Fruit fly (Drosophila melanogaster) whole organism, embryonic: ENCODE results near the gene CG34296.

Experiments used
- B-H1 ChIP-seq: fragments of 200-800 bp; sonication (Bioruptor generic); IDR thresholded peaks from 3 replicates; pipeline ENCODE4 v1.3.6; 2022; ENCODE audit warnings: missing biosample characterization, missing genetic modification characterization
- CG10209 ChIP-seq: fragments of 200-800 bp; sonication (Bioruptor generic); optimal IDR thresholded peaks from 3 replicates; lab custom pipeline; 2017; ENCODE audit warnings: missing biosample characterization, mild to moderate bottlenecking, missing genetic modification characterization, missing genetic modification reagents
- CG11456 ChIP-seq: fragments of 200-800 bp; sonication (Bioruptor generic); IDR thresholded peaks from 3 replicates; pipeline ENCODE4 v1.3.6; 2022; ENCODE audit warnings: missing biosample characterization, missing genetic modification characterization
- CG1233 ChIP-seq: fragments of 200-800 bp; sonication (Bioruptor generic); optimal IDR thresholded peaks from 4 replicates; lab custom pipeline; 2018; ENCODE audit warnings: missing biosample characterization, mild to moderate bottlenecking, missing genetic modification characterization
- CG15073 ChIP-seq: fragments of 200-800 bp; sonication (Bioruptor generic); optimal IDR thresholded peaks from 2 replicates; lab custom pipeline; 2016; ENCODE audit warnings: missing biosample characterization, missing genetic modification characterization
- CG1603 ChIP-seq: fragments of 200-800 bp; sonication (Bioruptor generic); optimal IDR thresholded peaks from 2 replicates; lab custom pipeline; 2019; ENCODE audit warnings: missing biosample characterization, mild to moderate bottlenecking, missing genetic modification characterization, moderate library complexity
- CG18262 ChIP-seq: fragments of 200-800 bp; optimal IDR thresholded peaks from 3 replicates; lab custom pipeline; 2019; ENCODE audit warnings: missing biosample characterization, mild to moderate bottlenecking, missing genetic modification characterization, moderate library complexity
- CG1832 ChIP-seq: fragments of 200-800 bp; sonication (Bioruptor generic); optimal IDR thresholded peaks from 2 replicates; lab custom pipeline; 2017; ENCODE audit warnings: missing biosample characterization, mild to moderate bottlenecking, missing genetic modification characterization, inconsistent platforms
- CG2116 ChIP-seq: fragments of 200-800 bp; sonication (Bioruptor generic); optimal IDR thresholded peaks from 3 replicates; lab custom pipeline; 2018; ENCODE audit warnings: missing biosample characterization, mild to moderate bottlenecking, missing genetic modification characterization
- CG3847 ChIP-seq: fragments of 200-800 bp; sonication (Bioruptor generic); IDR thresholded peaks from 2 replicates; pipeline ENCODE4 v1.3.6; 2022; ENCODE audit warnings: missing biosample characterization, missing genetic modification characterization
- CG4282 ChIP-seq: fragments of 200-800 bp; sonication (Bioruptor generic); optimal IDR thresholded peaks from 2 replicates; lab custom pipeline; 2016; ENCODE audit warnings: missing biosample characterization, missing genetic modification characterization
- CG4360 ChIP-seq: fragments of 200-800 bp; sonication (Bioruptor generic); IDR thresholded peaks from 2 replicates; pipeline ENCODE4 v1.3.6; 2022; ENCODE audit warnings: missing biosample characterization, missing genetic modification characterization
- CG6654 ChIP-seq: fragments of 200-800 bp; sonication (Bioruptor generic); optimal IDR thresholded peaks from 2 replicates; lab custom pipeline; 2017; ENCODE audit warnings: missing biosample characterization, mild to moderate bottlenecking, missing genetic modification characterization
- CG6689 ChIP-seq: fragments of 200-800 bp; sonication (Bioruptor generic); IDR thresholded peaks from 2 replicates; pipeline ENCODE4 v1.3.6; 2022; ENCODE audit warnings: missing biosample characterization, missing genetic modification characterization
- CG8388 ChIP-seq: fragments of 200-800 bp; sonication (Bioruptor generic); optimal IDR thresholded peaks from 2 replicates; lab custom pipeline; 2019; ENCODE audit warnings: missing biosample characterization, mild to moderate bottlenecking, missing genetic modification characterization, moderate library complexity
- CG9609 ChIP-seq: fragments of 200-800 bp; sonication (Bioruptor generic); optimal IDR thresholded peaks from 3 replicates; lab custom pipeline; 2016; ENCODE audit warnings: missing biosample characterization, missing genetic modification characterization
- Deaf1 ChIP-seq: fragments of 200-800 bp; optimal IDR thresholded peaks from 3 replicates; lab custom pipeline; 2019; ENCODE audit warnings: missing biosample characterization, mild to moderate bottlenecking, missing genetic modification characterization, moderate library complexity
- Dek ChIP-seq: fragments of 200-800 bp; sonication (Bioruptor generic); optimal IDR thresholded peaks from 3 replicates; lab custom pipeline; 2019; ENCODE audit warnings: missing biosample characterization, mild to moderate bottlenecking, missing genetic modification characterization, moderate library complexity
- Elba2 ChIP-seq: fragments of 200-800 bp; sonication (Bioruptor generic); optimal IDR thresholded peaks from 3 replicates; lab custom pipeline; 2016; ENCODE audit warnings: missing biosample characterization, missing genetic modification characterization
- Fer3 ChIP-seq: fragments of 200-800 bp; sonication (Bioruptor generic); optimal IDR thresholded peaks from 2 replicates; lab custom pipeline; 2018; ENCODE audit warnings: missing biosample characterization, mild to moderate bottlenecking, missing genetic modification characterization, moderate library complexity
- HLH4C ChIP-seq: fragments of 200-800 bp; sonication (Bioruptor generic); IDR thresholded peaks from 3 replicates; pipeline ENCODE4 v1.3.6; 2022; ENCODE audit warnings: missing biosample characterization, missing genetic modification characterization; ENCODE audit not compliant: partially characterized antibody
- Lhr ChIP-seq: fragments of 200-800 bp; sonication (Bioruptor generic); optimal IDR thresholded peaks from 3 replicates; lab custom pipeline; 2017; ENCODE audit warnings: mild to moderate bottlenecking, missing biosample characterization, missing genetic modification reagents, missing genetic modification characterization
- NFAT ChIP-seq: fragments of 200-800 bp; sonication (Bioruptor generic); IDR thresholded peaks from 2 replicates; pipeline ENCODE4 v1.3.6; 2022; ENCODE audit warnings: missing biosample characterization, missing genetic modification characterization
- Nf-YB ChIP-seq: fragments of 200-800 bp; sonication (Bioruptor generic); optimal IDR thresholded peaks from 3 replicates; lab custom pipeline; 2019; ENCODE audit warnings: missing biosample characterization, mild to moderate bottlenecking, missing genetic modification characterization, moderate library complexity
- NfI ChIP-seq: fragments of 200-800 bp; sonication (Bioruptor generic); optimal IDR thresholded peaks from 3 replicates; lab custom pipeline; 2018; ENCODE audit warnings: missing biosample characterization, mild to moderate bottlenecking, missing genetic modification characterization, moderate library complexity
- Pdp1 ChIP-seq, 2 experiments: fragments of 200-800 bp; sonication (Bioruptor generic); optimal IDR thresholded peaks; 3 replicates each; lab custom pipeline; 2016; ENCODE audit warnings: missing biosample characterization in 2 of 2, missing genetic modification characterization in 2 of 2, mild to moderate bottlenecking in 1 of 2, moderate library complexity in 1 of 2
- Scr ChIP-seq: fragments of 200-800 bp; sonication (Bioruptor generic); IDR thresholded peaks from 2 replicates; pipeline ENCODE4 v1.3.6; 2022; ENCODE audit warnings: missing biosample characterization, missing genetic modification characterization; ENCODE audit not compliant: partially characterized antibody
- Sin3A ChIP-seq: fragments of >200 bp; optimal IDR thresholded peaks from 2 replicates; lab custom pipeline; 2018
- al ChIP-seq: fragments of 200-800 bp; sonication (Bioruptor generic); IDR thresholded peaks from 2 replicates; pipeline ENCODE4 v1.3.6; 2022; ENCODE audit warnings: missing biosample characterization, missing genetic modification characterization
- bab2 ChIP-seq: fragments of 200-800 bp; sonication (Bioruptor generic); optimal IDR thresholded peaks from 2 replicates; lab custom pipeline; 2016; ENCODE audit warnings: missing biosample characterization, missing genetic modification characterization
- bbx ChIP-seq: fragments of 200-800 bp; sonication (Bioruptor generic); IDR thresholded peaks from 2 replicates; pipeline ENCODE4 v1.3.6; 2022; ENCODE audit warnings: missing biosample characterization, missing genetic modification characterization; ENCODE audit not compliant: partially characterized antibody
- bigmax ChIP-seq: fragments of 200-800 bp; sonication (Bioruptor generic); optimal IDR thresholded peaks from 2 replicates; lab custom pipeline; 2018; ENCODE audit warnings: missing biosample characterization, mild to moderate bottlenecking, missing genetic modification characterization
- ci ChIP-seq: fragments of 200-800 bp; sonication (Bioruptor generic); IDR thresholded peaks from 3 replicates; pipeline ENCODE4 v1.3.6; 2022; ENCODE audit warnings: missing biosample characterization, missing genetic modification characterization
- croc ChIP-seq: fragments of 200-800 bp; sonication (Bioruptor generic); conservative IDR thresholded peaks from 3 replicates; pipeline ENCODE4 v1.3.6; 2022; ENCODE audit warnings: missing biosample characterization, missing genetic modification characterization
- da ChIP-seq: fragments of 200-800 bp; sonication (Bioruptor generic); optimal IDR thresholded peaks from 2 replicates; lab custom pipeline; 2016; ENCODE audit warnings: missing biosample characterization, missing genetic modification characterization
- dimm ChIP-seq: fragments of 200-800 bp; sonication (Bioruptor generic); IDR thresholded peaks from 2 replicates; pipeline ENCODE4 v1.3.6; 2022; ENCODE audit warnings: missing biosample characterization, missing genetic modification characterization
- exex ChIP-seq: fragments of 200-800 bp; sonication (Bioruptor generic); optimal IDR thresholded peaks from 4 replicates; lab custom pipeline; 2018; ENCODE audit warnings: missing biosample characterization, mild to moderate bottlenecking, missing genetic modification characterization, moderate library complexity
- fru ChIP-seq: fragments of >200 bp; optimal IDR thresholded peaks from 2 replicates; lab custom pipeline; 2017
- gsb ChIP-seq: fragments of 200-800 bp; sonication (Bioruptor generic); IDR thresholded peaks from 2 replicates; pipeline ENCODE4 v1.3.6; 2022; ENCODE audit warnings: missing biosample characterization, missing genetic modification characterization
- gsb-n ChIP-seq: fragments of 200-800 bp; sonication (Bioruptor generic); optimal IDR thresholded peaks from 3 replicates; lab custom pipeline; 2018; ENCODE audit warnings: missing biosample characterization, mild to moderate bottlenecking, missing genetic modification characterization
- ham ChIP-seq: fragments of 200-800 bp; sonication (Bioruptor generic); IDR thresholded peaks from 2 replicates; pipeline ENCODE4 v1.3.6; 2022; ENCODE audit warnings: missing biosample characterization, missing genetic modification characterization
- lilli ChIP-seq: fragments of 200-800 bp; sonication (Bioruptor generic); optimal IDR thresholded peaks from 3 replicates; lab custom pipeline; 2016; ENCODE audit warnings: missing biosample characterization, missing genetic modification characterization
- lmd ChIP-seq: fragments of 200-800 bp; sonication (Bioruptor generic); IDR thresholded peaks from 2 replicates; pipeline ENCODE4 v1.3.6; 2022; ENCODE audit warnings: missing biosample characterization, missing genetic modification characterization
- maf-S ChIP-seq: fragments of 200-800 bp; sonication (Bioruptor generic); optimal IDR thresholded peaks from 2 replicates; lab custom pipeline; 2016; ENCODE audit warnings: missing biosample characterization, missing genetic modification characterization
- otp ChIP-seq: fragments of 200-800 bp; sonication (Bioruptor generic); IDR thresholded peaks from 3 replicates; pipeline ENCODE4, ENCODE4 v1.3.6; 2022; ENCODE audit warnings: missing biosample characterization, missing genetic modification characterization
- phol ChIP-seq: fragments of 200-800 bp; sonication (Bioruptor generic); optimal IDR thresholded peaks from 3 replicates; lab custom pipeline; 2018; ENCODE audit warnings: missing biosample characterization, mild to moderate bottlenecking, missing genetic modification characterization, moderate library complexity
- pnt ChIP-seq: fragments of 200-800 bp; sonication (Bioruptor generic); optimal IDR thresholded peaks from 3 replicates; lab custom pipeline; 2016; ENCODE audit warnings: missing biosample characterization, missing genetic modification characterization
- salm ChIP-seq: fragments of 200-800 bp; sonication (Bioruptor generic); optimal IDR thresholded peaks from 2 replicates; lab custom pipeline; 2018; ENCODE audit warnings: missing biosample characterization, mild to moderate bottlenecking, missing genetic modification characterization
- stc ChIP-seq: fragments of 200-800 bp; sonication (Bioruptor generic); IDR thresholded peaks from 2 replicates; pipeline ENCODE4 v1.3.6; 2022; ENCODE audit warnings: missing biosample characterization, missing genetic modification characterization
- tgo ChIP-seq: fragments of 200-800 bp; sonication (Bioruptor generic); IDR thresholded peaks from 3 replicates; pipeline ENCODE4 v1.3.6; 2022; ENCODE audit warnings: missing biosample characterization, missing genetic modification characterization
- ttk ChIP-seq: fragments of 200-800 bp; sonication (Bioruptor generic); IDR thresholded peaks from 2 replicates; pipeline ENCODE4 v2.1.2; 2022; ENCODE audit warnings: missing biosample characterization, missing genetic modification characterization
- zen ChIP-seq: fragments of 200-800 bp; sonication (Bioruptor generic); optimal IDR thresholded peaks from 3 replicates; lab custom pipeline; 2018; ENCODE audit warnings: missing biosample characterization, mild to moderate bottlenecking, missing genetic modification characterization, moderate library complexity

Gene CG34296

DNA sequence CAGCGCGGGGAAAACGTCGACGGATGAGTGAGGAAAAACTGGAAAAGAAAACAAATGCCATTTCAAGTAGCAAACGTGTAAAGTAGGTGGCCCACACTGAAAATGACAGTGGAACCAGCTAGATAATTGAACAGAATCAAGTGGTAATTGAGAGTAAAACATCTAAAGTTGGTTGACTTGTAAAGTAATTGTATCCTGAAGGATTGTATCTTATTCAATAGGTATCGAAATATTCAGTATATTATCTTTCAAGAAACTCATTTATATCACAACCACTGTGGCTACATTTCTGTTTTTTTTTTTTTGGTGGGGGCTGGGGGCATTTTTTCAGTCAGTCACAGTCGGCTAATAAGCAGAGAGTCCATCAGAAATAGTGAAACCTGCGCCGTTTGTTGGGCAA lies 23.1 kb upstream of the CG34296 start (continued):
- TF ChIP-seq CG2116 (GFP tag; lab: Kevin White, UChicago) = no peak
- TF ChIP-seq NFAT (GFP tag; lab: Robert Waterston, UW) = no peak
- TF ChIP-seq CG15073 (GFP tag; lab: Kevin White, UChicago) = no peak
- TF ChIP-seq Lhr (GFP tag; lab: Kevin White, UChicago) = no peak
- no peak for TF ChIP-seq CG6654 (GFP tag; lab: Kevin White, UChicago)
- TF ChIP-seq salm (tag; lab: Kevin White, UChicago) = peak; percentile 3
- no peak for TF ChIP-seq fru
- no peak for TF ChIP-seq B-H1 (GFP tag; lab: Robert Waterston, UW)
- TF ChIP-seq croc (GFP tag; lab: Robert Waterston, UW) = peak; percentile 47; the same call in 2 of the 3 replicates
- no peak for TF ChIP-seq CG10209 (GFP tag; lab: Kevin White, UChicago)
- peak; percentile 64; the same call in 1 of the 3 replicates for TF ChIP-seq otp (GFP tag; lab: Robert Waterston, UW)
- TF ChIP-seq stc (GFP tag; lab: Robert Waterston, UW) = peak; percentile 77
- peak; percentile 74 for TF ChIP-seq CG18262 (tag; lab: Kevin White, UChicago)
- TF ChIP-seq Nf-YB (GFP tag; lab: Kevin White, UChicago) = no peak
- no peak for TF ChIP-seq maf-S (GFP tag; lab: Kevin White, UChicago)
- TF ChIP-seq lilli (GFP tag; lab: Kevin White, UChicago) = no peak
- no peak; the same call in 1 of the 2 replicates for TF ChIP-seq CG4360
- no peak for TF ChIP-seq exex (tag; lab: Kevin White, UChicago)
- TF ChIP-seq zen (tag; lab: Kevin White, UChicago) = no peak
- TF ChIP-seq phol = no peak
- TF ChIP-seq bigmax = no peak
- TF ChIP-seq Deaf1 (tag; lab: Kevin White, UChicago) = no peak
- no peak for TF ChIP-seq Fer3 (tag; lab: Kevin White, UChicago)
- TF ChIP-seq pnt (GFP tag; lab: Kevin White, UChicago) = peak; percentile 70
- peak; percentile 48; the same call in 1 of the 3 replicates for TF ChIP-seq ci (GFP tag; lab: Robert Waterston, UW)
- no peak for TF ChIP-seq NfI (GFP tag; lab: Kevin White, UChicago)
- TF ChIP-seq CG9609 (GFP tag; lab: Kevin White, UChicago) = no peak
- TF ChIP-seq Elba2 (GFP tag; lab: Kevin White, UChicago) = no peak
- no peak for TF ChIP-seq CG1233
- peak; percentile 66; the same call in 1 of the 2 replicates for TF ChIP-seq ttk
- no peak for TF ChIP-seq CG1832
- TF ChIP-seq CG6689 = peak; percentile 69
- no peak for TF ChIP-seq bbx
- peak in 1 of 2 experiments; percentile 44 for TF ChIP-seq Pdp1 (GFP tag; optimal IDR thresholded peaks at IDR 0.05; lab: Kevin White, UChicago)
- peak; percentile 49 for TF ChIP-seq CG8388
- TF ChIP-seq da = no peak
- TF ChIP-seq CG11456 (GFP tag; lab: Robert Waterston, UW) = no peak
- peak; percentile 37 for TF ChIP-seq bab2
- no peak for TF ChIP-seq dimm
- TF ChIP-seq CG4282 = no peak
- TF ChIP-seq ham (GFP tag; lab: Robert Waterston, UW) = no peak
- peak; percentile 74 for TF ChIP-seq CG1603 (tag; lab: Kevin White, UChicago)
- no peak for TF ChIP-seq gsb (GFP tag; lab: Robert Waterston, UW)
- TF ChIP-seq CG3847 (GFP tag; lab: Robert Waterston, UW) = no peak
- no peak for TF ChIP-seq Sin3A (lab: Kevin White, UChicago)
- peak; percentile 51; the same call in 2 of the 3 replicates for TF ChIP-seq tgo (GFP tag; lab: Robert Waterston, UW)
- TF ChIP-seq Scr (GFP tag; lab: Robert Waterston, UW) = no peak
- TF ChIP-seq HLH4C (GFP tag; lab: Robert Waterston, UW) = no peak
- TF ChIP-seq al (GFP tag; lab: Robert Waterston, UW) = no peak
- peak; percentile 46 for TF ChIP-seq gsb-n (tag; lab: Kevin White, UChicago)
- peak; percentile 67 for TF ChIP-seq lmd
- no peak for TF ChIP-seq Dek (tag; lab: Kevin White, UChicago)
